Fruit fly (Drosophila melanogaster): ENCODE results near the gene CG42526.

CG42526 gene

dm6 chr3L:9451522-9452118 lies 16.4 kb upstream of the CG42526 start, which contains the start of the genes CG3448 and ghi (continued):
- TF ChIP-seq kah (GFP tag; optimal IDR thresholded peaks at IDR 0.05) (peak; percentile 32), Jarid2 (GFP tag; optimal IDR thresholded peaks at IDR 0.05) (no peak), Rfx (GFP tag; IDR thresholded peaks at IDR 0.05) (peak; percentile 64), CG8388 (GFP tag; optimal IDR thresholded peaks at IDR 0.05) (peak; percentile 51), chm (GFP tag; IDR thresholded peaks at IDR 0.05) (0 out of 2 replicates have a peak, but pooled peaks have one; percentile 30), disco-r (GFP tag; optimal IDR thresholded peaks at IDR 0.05) (no peak), MESR4 (GFP tag; optimal IDR thresholded peaks at IDR 0.05) (peak; percentile 75), toy (GFP tag; IDR thresholded peaks at IDR 0.05) (no peak), mam (GFP tag; optimal IDR thresholded peaks at IDR 0.05) (peak; percentile 59), HLHmδ (GFP tag; optimal IDR thresholded peaks at IDR 0.05) (no peak), CG9727 (GFP tag; optimal IDR thresholded peaks at IDR 0.05) (peak; percentile 35), D19B (GFP tag; optimal IDR thresholded peaks at IDR 0.05) (no peak), Hmr (GFP tag; optimal IDR thresholded peaks at IDR 0.05) (peak; percentile 70), ash1 (GFP tag; optimal IDR thresholded peaks at IDR 0.05) (no peak), bab2 (GFP tag; optimal IDR thresholded peaks at IDR 0.05) (peak; percentile 8), CG6791 (GFP tag; IDR thresholded peaks at IDR 0.05; ENCODE audit: partially characterized antibody) (peak; percentile 75; the same call in 2 of the 3 replicates), CG3726 (GFP tag; IDR thresholded peaks at IDR 0.05) (no peak), CG17912 (GFP tag; optimal IDR thresholded peaks at IDR 0.05) (peak; percentile 6), CG12236 (GFP tag; optimal IDR thresholded peaks at IDR 0.05) (no peak), CG30431 (GFP tag; optimal IDR thresholded peaks at IDR 0.05) (no peak), CG7786 (GFP tag; optimal IDR thresholded peaks at IDR 0.05) (no peak), CG15269 (tag; optimal IDR thresholded peaks at IDR 0.05) (peak; percentile 28), Mrtf (GFP tag; IDR thresholded peaks at IDR 0.05) (no peak), CG1233 (GFP tag; optimal IDR thresholded peaks at IDR 0.05) (peak; percentile 69), run (tag; optimal IDR thresholded peaks at IDR 0.05) (no peak), Nf-YA (GFP tag; IDR thresholded peaks at IDR 0.05) (no peak), NC2α (GFP tag; optimal IDR thresholded peaks at IDR 0.05) (no peak), slbo (GFP tag; IDR thresholded peaks at IDR 0.05) (peak; percentile 36; the same call in 1 of the 2 replicates), CG7839 (tag; optimal IDR thresholded peaks at IDR 0.05) (peak; percentile 69), CG4328 (GFP tag; optimal IDR thresholded peaks at IDR 0.05) (peak; percentile 62), Sox100B (GFP tag; optimal IDR thresholded peaks at IDR 0.05) (peak; percentile 65), CG6272 (GFP tag; IDR thresholded peaks at IDR 0.05) (peak; percentile 60; the same call in 1 of the 2 replicates), CG31365 (tag; optimal IDR thresholded peaks at IDR 0.05) (no peak), seq (GFP tag; IDR thresholded peaks at IDR 0.05) (no peak), ato (GFP tag; IDR thresholded peaks at IDR 0.05; ENCODE audit: partially characterized antibody) (no peak), CG11696 (GFP tag; IDR thresholded peaks at IDR 0.05) (no peak), CG2116 (GFP tag; optimal IDR thresholded peaks at IDR 0.05) (peak; percentile 94), inv (GFP tag; IDR thresholded peaks at IDR 0.05; ENCODE audit: partially characterized antibody) (peak; percentile 48; the same call in 1 of the 2 replicates), PHDP (tag; optimal IDR thresholded peaks at IDR 0.05) (peak; percentile 54), CG2712 (tag; optimal IDR thresholded peaks at IDR 0.05) (peak; percentile 72), ken (GFP tag; IDR thresholded peaks at IDR 0.05) (no peak), CG8281 (tag; optimal IDR thresholded peaks at IDR 0.05) (peak; percentile 26), ind (GFP tag; optimal IDR thresholded peaks at IDR 0.05) (peak; percentile 73), yki (optimal IDR thresholded peaks at IDR 0.05) (no peak), Dip2 (GFP tag; IDR thresholded peaks at IDR 0.05) (no peak), NK7.1 (GFP tag; optimal IDR thresholded peaks at IDR 0.05) (no peak), CG7745 (tag; optimal IDR thresholded peaks at IDR 0.05) (no peak), CG4707 (GFP tag; optimal IDR thresholded peaks at IDR 0.05) (no peak), CG12155 (GFP tag; optimal IDR thresholded peaks at IDR 0.05) (peak; percentile 57), pan (optimal IDR thresholded peaks at IDR 0.05) (no peak), pan (GFP tag; optimal IDR thresholded peaks at IDR 0.05 in 1 of 2, IDR thresholded peaks at IDR 0.05 in 1 of 2) (peak in 1 of 2 experiments; percentile 55)
